Worm (Caenorhabditis elegans) whole organism, L4 larva: ENCODE measurements around the gene C44C10.3.
A peak's percentile ranks its signal among the peaks of the same experiment; 100 is the strongest.

Source experiments
- F37D6.2 ChIP-seq: sonication (generic microtip); optimal IDR thresholded peaks from 2 replicates; lab custom pipeline; 2016; ENCODE audit warnings: mild to moderate bottlenecking, missing genetic modification characterization, missing compliant biosample characterization
- R02D3.7 ChIP-seq: fragments of 150-350 bp; sonication (generic microtip); optimal IDR thresholded peaks from 3 replicates; lab custom pipeline; 2014; ENCODE audit warnings: missing biosample characterization, missing genetic modification characterization
- T20F7.1 ChIP-seq: fragments of 200-800 bp; sonication (Bioruptor generic); optimal IDR thresholded peaks from 2 replicates; lab custom pipeline; 2018; ENCODE audit warnings: mild to moderate bottlenecking, missing genetic modification characterization, missing compliant biosample characterization
- aha-1 ChIP-seq: fragments of 150-350 bp; peaks from one replicate; lab custom pipeline; 2014; ENCODE audit warnings: missing biosample characterization, missing genetic modification characterization
- aly-2 ChIP-seq: sonication (generic microtip); optimal IDR thresholded peaks from 2 replicates; lab custom pipeline; 2018; ENCODE audit warnings: missing biosample characterization, missing genetic modification characterization
- ceh-20 ChIP-seq: fragments of 200-800 bp; sonication (Bioruptor generic); IDR thresholded peaks from 2 replicates; pipeline ENCODE4 v1.3.6; 2022; ENCODE audit warnings: missing genetic modification reagents, missing genetic modification characterization, missing compliant biosample characterization
- ceh-32 ChIP-seq: sonication (generic microtip); optimal IDR thresholded peaks from 2 replicates; lab custom pipeline; 2016; ENCODE audit warnings: mild to moderate bottlenecking, missing genetic modification characterization, missing compliant biosample characterization; ENCODE audit not compliant: poor library complexity
- ceh-82 ChIP-seq: sonication (generic microtip); optimal IDR thresholded peaks from 2 replicates; lab custom pipeline; 2017; ENCODE audit warnings: missing biosample characterization, missing genetic modification characterization
- ces-1 ChIP-seq: fragments of 150-350 bp; sonication (generic microtip); optimal IDR thresholded peaks from 4 replicates; lab custom pipeline; 2014; ENCODE audit warnings: missing biosample characterization, missing genetic modification reagents, missing genetic modification characterization
- cey-2 ChIP-seq: sonication (generic microtip); optimal IDR thresholded peaks from 3 replicates; lab custom pipeline; 2017; ENCODE audit warnings: missing genetic modification characterization, mild to moderate bottlenecking, missing compliant biosample characterization, antibody characterized with exemption, borderline replicate concordance; ENCODE audit not compliant: insufficient read depth
- daf-12 ChIP-seq: fragments of 150-350 bp; optimal IDR thresholded peaks from 2 replicates; lab custom pipeline; 2014; ENCODE audit warnings: missing biosample characterization, missing genetic modification reagents, missing genetic modification characterization
- daf-16 ChIP-seq, 3 experiments: sonication (generic microtip); optimal IDR thresholded peaks; 2 replicates each; lab custom pipeline; 2016 to 2017; ENCODE audit warnings: missing genetic modification characterization in 3 of 3, missing genetic modification reagents in 3 of 3, mild to moderate bottlenecking in 2 of 3, missing compliant biosample characterization in 2 of 3, missing biosample characterization in 1 of 3, moderate library complexity in 1 of 3
- dmd-6 ChIP-seq: fragments of 200-800 bp; sonication (Bioruptor generic); IDR thresholded peaks from 2 replicates; pipeline ENCODE4 v1.3.6; 2022; ENCODE audit warnings: missing genetic modification reagents, missing genetic modification characterization, missing compliant biosample characterization
- dmd-9 ChIP-seq: fragments of 200-800 bp; sonication (Bioruptor generic); IDR thresholded peaks from 2 replicates; pipeline ENCODE4 v1.3.6; 2022; ENCODE audit warnings: missing genetic modification reagents, missing genetic modification characterization, missing compliant biosample characterization
- dve-1 ChIP-seq: sonication (generic microtip); optimal IDR thresholded peaks from 2 replicates; lab custom pipeline; 2017; ENCODE audit warnings: antibody characterized with exemption, mild to moderate bottlenecking, missing genetic modification characterization, missing compliant biosample characterization; ENCODE audit not compliant: insufficient read depth
- egl-43 ChIP-seq: fragments of 200-800 bp; sonication (Bioruptor generic); IDR thresholded peaks from 2 replicates; pipeline ENCODE4 v1.3.6; 2022; ENCODE audit warnings: missing genetic modification reagents, missing genetic modification characterization, missing compliant biosample characterization
- fkh-10 ChIP-seq: fragments of 150-350 bp; optimal IDR thresholded peaks from 2 replicates; lab custom pipeline; 2014; ENCODE audit warnings: missing biosample characterization, missing genetic modification reagents, missing genetic modification characterization
- hif-1 ChIP-seq, 2 experiments: sonication (generic microtip); optimal IDR thresholded peaks; 2 replicates each; lab custom pipeline; 2016 to 2017; ENCODE audit warnings: missing compliant biosample characterization in 2 of 2, missing genetic modification characterization in 2 of 2, missing genetic modification reagents in 2 of 2, missing genotype in 2 of 2, mild to moderate bottlenecking in 1 of 2
- hlh-11 ChIP-seq: fragments of 200-800 bp; sonication (Bioruptor generic); optimal IDR thresholded peaks from 2 replicates; lab custom pipeline; 2018; ENCODE audit warnings: mild to moderate bottlenecking, missing genetic modification characterization, missing compliant biosample characterization
- hlh-30 ChIP-seq: sonication (generic microtip); optimal IDR thresholded peaks from 2 replicates; lab custom pipeline; 2017; ENCODE audit warnings: antibody characterized with exemption, mild to moderate bottlenecking, missing genetic modification characterization, missing compliant biosample characterization; ENCODE audit not compliant: insufficient read depth
- hmg-1.1 ChIP-seq: fragments of 200-800 bp; sonication (Bioruptor generic); IDR thresholded peaks from 2 replicates; pipeline ENCODE4 v1.3.6; 2022; ENCODE audit warnings: missing genetic modification reagents, missing genetic modification characterization, missing compliant biosample characterization
- jun-1 ChIP-seq: fragments of 150-350 bp; optimal IDR thresholded peaks from 2 replicates; lab custom pipeline; 2014; ENCODE audit warnings: missing biosample characterization, missing genetic modification reagents, missing genetic modification characterization
- lim-7 ChIP-seq: fragments of 200-800 bp; sonication (Bioruptor generic); IDR thresholded peaks from 2 replicates; pipeline ENCODE4 v1.3.6; 2022; ENCODE audit warnings: missing genetic modification characterization, missing compliant biosample characterization
- lin-1 ChIP-seq: fragments of 200-800 bp; sonication (Bioruptor generic); IDR thresholded peaks from 2 replicates; pipeline ENCODE4 v1.3.6; 2022; ENCODE audit warnings: missing genetic modification reagents, missing genetic modification characterization, missing compliant biosample characterization
- lin-15B ChIP-seq: fragments of 150-350 bp; sonication (generic microtip); optimal IDR thresholded peaks from 3 replicates; lab custom pipeline; 2014; ENCODE audit warnings: missing biosample characterization, missing genetic modification characterization
- lin-29 ChIP-seq: fragments of 200-800 bp; sonication (Bioruptor generic); IDR thresholded peaks from 2 replicates; pipeline ENCODE4 v1.3.6; 2022; ENCODE audit warnings: missing genetic modification reagents, missing genetic modification characterization, missing compliant biosample characterization
- lin-38 ChIP-seq: fragments of 200-800 bp; sonication (Bioruptor generic); IDR thresholded peaks from 2 replicates; pipeline ENCODE4 v1.3.6; 2022; ENCODE audit warnings: missing genetic modification reagents, missing genetic modification characterization, missing compliant biosample characterization
- madf-5 ChIP-seq, 2 experiments: fragments of 200-800 bp; sonication (Bioruptor generic); IDR thresholded peaks; 2 replicates each; pipeline ENCODE4 v1.3.6; 2022; ENCODE audit warnings: missing compliant biosample characterization in 2 of 2, missing genetic modification characterization in 2 of 2
- mes-2 ChIP-seq: sonication (generic microtip); optimal IDR thresholded peaks from 2 replicates; lab custom pipeline; 2016; ENCODE audit warnings: missing genotype, mild to moderate bottlenecking, missing genetic modification characterization, missing compliant biosample characterization; ENCODE audit not compliant: poor library complexity, severe bottlenecking
- nhr-11 ChIP-seq: fragments of 150-350 bp; optimal IDR thresholded peaks from 2 replicates; lab custom pipeline; 2014; ENCODE audit warnings: missing biosample characterization, missing genetic modification characterization
- nhr-111 ChIP-seq: fragments of 200-800 bp; sonication (Bioruptor generic); optimal IDR thresholded peaks from 2 replicates; lab custom pipeline; 2018; ENCODE audit warnings: mild to moderate bottlenecking, missing genetic modification characterization, missing compliant biosample characterization
- nhr-41 ChIP-seq: fragments of 200-800 bp; sonication (Bioruptor generic); IDR thresholded peaks from 2 replicates; pipeline ENCODE4 v1.3.6; 2022; ENCODE audit warnings: missing genetic modification reagents, missing genetic modification characterization, missing compliant biosample characterization
- nhr-42 ChIP-seq: fragments of 200-800 bp; sonication (Bioruptor generic); IDR thresholded peaks from 2 replicates; pipeline ENCODE4 v1.3.6; 2022; ENCODE audit warnings: missing genetic modification characterization, missing compliant biosample characterization
- nhr-48 ChIP-seq: sonication (generic microtip); optimal IDR thresholded peaks from 2 replicates; lab custom pipeline; 2016; ENCODE audit warnings: mild to moderate bottlenecking, missing genetic modification characterization, missing compliant biosample characterization
- nhr-76 ChIP-seq: fragments of 150-350 bp; optimal IDR thresholded peaks from 2 replicates; lab custom pipeline; 2014; ENCODE audit warnings: missing biosample characterization, missing genetic modification characterization
- php-3 ChIP-seq: fragments of 200-800 bp; sonication (Bioruptor generic); IDR thresholded peaks from 2 replicates; pipeline ENCODE4 v1.3.6; 2022; ENCODE audit warnings: missing genetic modification reagents, missing genetic modification characterization, missing compliant biosample characterization
- saeg-2 ChIP-seq: fragments of 200-800 bp; sonication (Bioruptor generic); IDR thresholded peaks from 2 replicates; pipeline ENCODE4 v1.3.6; 2022; ENCODE audit warnings: missing genetic modification reagents, missing genetic modification characterization, missing compliant biosample characterization
- snpc-4 ChIP-seq: fragments of 150-350 bp; optimal IDR thresholded peaks from 2 replicates; lab custom pipeline; 2014; ENCODE audit warnings: missing biosample characterization, missing genetic modification characterization
- spr-1 ChIP-seq: sonication (generic microtip); optimal IDR thresholded peaks from 2 replicates; lab custom pipeline; 2016; ENCODE audit warnings: mild to moderate bottlenecking, missing genetic modification characterization, missing compliant biosample characterization
- tag-97 ChIP-seq: fragments of 200-800 bp; sonication (Bioruptor generic); IDR thresholded peaks from 2 replicates; pipeline ENCODE4 v1.3.6; 2022; ENCODE audit warnings: missing genetic modification characterization, missing compliant biosample characterization
- unc-62 ChIP-seq, 3 experiments: fragments of 150-350 bp in 1 of 3; sonication (generic microtip); optimal IDR thresholded peaks in 2 of 3; peaks in 1 of 3; 1 replicate in 1 of 3; 2 replicates in 2 of 3; lab custom pipeline; 2014 to 2017; ENCODE audit warnings: missing biosample characterization in 3 of 3, missing genetic modification characterization in 3 of 3, missing genetic modification reagents in 3 of 3, missing genotype in 1 of 3
- vab-7 ChIP-seq: fragments of 200-800 bp; sonication (Bioruptor generic); IDR thresholded peaks from 2 replicates; pipeline ENCODE4 v1.3.6; 2022; ENCODE audit warnings: missing genetic modification reagents, missing genetic modification characterization, missing compliant biosample characterization
- zag-1 ChIP-seq: fragments of 150-350 bp; optimal IDR thresholded peaks from 2 replicates; lab custom pipeline; 2014; ENCODE audit warnings: missing biosample characterization, missing genetic modification characterization
- zfp-2 ChIP-seq: sonication (generic microtip); optimal IDR thresholded peaks from 2 replicates; lab custom pipeline; 2016; ENCODE audit warnings: mild to moderate bottlenecking, missing genetic modification characterization, missing compliant biosample characterization
- zfp-3 ChIP-seq: fragments of 200-800 bp; sonication (Bioruptor generic); conservative IDR thresholded peaks from 2 replicates; pipeline ENCODE4 v1.3.6; 2022; ENCODE audit warnings: missing genetic modification reagents, missing genetic modification characterization, missing compliant biosample characterization
- zip-11 ChIP-seq: fragments of 200-800 bp; sonication (Bioruptor generic); IDR thresholded peaks from 2 replicates; pipeline ENCODE4 v1.3.6; 2022; ENCODE audit warnings: missing genetic modification characterization, missing compliant biosample characterization
- ztf-11 ChIP-seq: fragments of 150-350 bp; optimal IDR thresholded peaks from 2 replicates; lab custom pipeline; 2014; ENCODE audit warnings: missing biosample characterization, missing genetic modification characterization

C44C10.3 gene

ce11 chrX:11675573-11675972 lies 26.8 kb upstream of the C44C10.3 start:
- no peak for TF ChIP-seq spr-1 (tag; lab: Kevin White, UChicago)
- TF ChIP-seq daf-12 (tag; lab: Kevin White, UChicago): no peak
- no peak for TF ChIP-seq zag-1
- TF ChIP-seq php-3: no peak
- no peak for TF ChIP-seq nhr-111 (GFP tag; lab: Kevin White, UChicago)
- TF ChIP-seq nhr-42: no peak
- TF ChIP-seq ces-1 (GFP tag; lab: Kevin White, UChicago): no peak
- TF ChIP-seq fkh-10 (GFP tag; lab: Kevin White, UChicago): no peak
- TF ChIP-seq R02D3.7 (tag; lab: Kevin White, UChicago): no peak
- no peak for TF ChIP-seq dve-1 (tag; lab: Kevin White, UChicago)
- TF ChIP-seq ceh-32 (tag; lab: Kevin White, UChicago): no peak
- TF ChIP-seq hmg-1.1: no peak
- TF ChIP-seq zip-11 (GFP tag; lab: Robert Waterston, UW): no peak
- no peak for TF ChIP-seq zfp-3 (GFP tag; lab: Robert Waterston, UW)
- TF ChIP-seq ztf-11 (tag; lab: Kevin White, UChicago): no peak
- no peak for TF ChIP-seq dmd-9 (GFP tag; lab: Robert Waterston, UW)
- TF ChIP-seq aly-2 (tag; lab: Kevin White, UChicago): no peak

- no peak for TF ChIP-seq nhr-76
- peak; percentile 93 for TF ChIP-seq dmd-6 (GFP tag; lab: Robert Waterston, UW)
- TF ChIP-seq aly-2 (tag; lab: Kevin White, UChicago): no peak
- peak; percentile 26 for TF ChIP-seq dve-1 (tag; lab: Kevin White, UChicago)
- TF ChIP-seq zfp-2: no peak
- no peak for TF ChIP-seq mes-2 (tag; lab: Kevin White, UChicago)
- no peak for TF ChIP-seq ceh-82 (tag; lab: Kevin White, UChicago)
- no peak for TF ChIP-seq ces-1 (GFP tag; lab: Kevin White, UChicago)
- no peak for TF ChIP-seq nhr-11
- TF ChIP-seq T20F7.1 (GFP tag; lab: Kevin White, UChicago): no peak
- TF ChIP-seq cey-2 (tag; lab: Kevin White, UChicago): no peak
- TF ChIP-seq F37D6.2 (tag; lab: Kevin White, UChicago): no peak
- no peak for TF ChIP-seq nhr-41
- no peak for TF ChIP-seq tag-97
- no peak for TF ChIP-seq lin-15B (tag; lab: Kevin White, UChicago)
- TF ChIP-seq lin-38 (GFP tag; lab: Robert Waterston, UW): no peak
- TF ChIP-seq unc-62 (GFP tag; optimal IDR thresholded peaks at IDR 0.05 in 1 of 2; lab: Kevin White, UChicago): peak in 1 of 2 experiments; percentile 97
- no peak for TF ChIP-seq unc-62 (tag; optimal IDR thresholded peaks at IDR 0.05; lab: Kevin White, UChicago)
- TF ChIP-seq snpc-4 (tag; lab: Kevin White, UChicago): no peak
- TF ChIP-seq lin-29 (GFP tag; lab: Robert Waterston, UW): no peak
- no peak for TF ChIP-seq egl-43
- TF ChIP-seq saeg-2: no peak
- TF ChIP-seq jun-1: no peak
- TF ChIP-seq daf-16 (GFP tag; optimal IDR thresholded peaks at IDR 0.05; lab: Kevin White, UChicago): peak in 1 of 2 experiments; percentile 59
- peak; percentile 87 for TF ChIP-seq daf-16 (tag; optimal IDR thresholded peaks at IDR 0.05; lab: Kevin White, UChicago)
- no peak for TF ChIP-seq ceh-20
- TF ChIP-seq vab-7 (GFP tag; lab: Robert Waterston, UW): no peak
- TF ChIP-seq hlh-11 (tag; lab: Kevin White, UChicago): peak; percentile 49
- TF ChIP-seq fkh-10 (GFP tag; lab: Kevin White, UChicago): no peak
- peak; percentile 29 for TF ChIP-seq nhr-48 (tag; lab: Kevin White, UChicago)
- no peak for TF ChIP-seq lim-7 (GFP tag; lab: Robert Waterston, UW)
- TF ChIP-seq madf-5 (GFP tag; IDR thresholded peaks at IDR 0.05; lab: Robert Waterston, UW): no peak
- TF ChIP-seq hlh-30: peak; percentile 33
- TF ChIP-seq lin-1 (GFP tag; lab: Robert Waterston, UW): no peak
- no peak for TF ChIP-seq ztf-11 (tag; lab: Kevin White, UChicago)
- peak in 1 of 2 experiments; percentile 18 for TF ChIP-seq hif-1 (tag; optimal IDR thresholded peaks at IDR 0.05; lab: Kevin White, UChicago)
- no peak for TF ChIP-seq aha-1 (tag; lab: Kevin White, UChicago)
Measured at ce11 chrX:11679211-11679977, 22.9 kb upstream of the C44C10.3 start.
